Worm (Caenorhabditis elegans) whole organism, L2 larva: ENCODE data around the gene R05G6.3.

Experiments used
- C34F6.9 ChIP-seq: fragments of 150-350 bp; optimal IDR thresholded peaks from 2 replicates; lab custom pipeline; 2014; ENCODE audit warnings: missing biosample characterization, missing genetic modification characterization
- R02D3.7 ChIP-seq: fragments of 150-350 bp; optimal IDR thresholded peaks from 2 replicates; lab custom pipeline; 2014; ENCODE audit warnings: missing biosample characterization, missing genetic modification characterization
- ZK546.5 ChIP-seq: sonication (generic microtip); optimal IDR thresholded peaks from 2 replicates; lab custom pipeline; 2017; ENCODE audit warnings: missing biosample characterization, missing genetic modification characterization
- alr-1 ChIP-seq: fragments of 150-350 bp; optimal IDR thresholded peaks from 2 replicates; lab custom pipeline; 2014; ENCODE audit warnings: missing biosample characterization, missing genetic modification characterization
- aly-2 ChIP-seq: fragments of 150-350 bp; optimal IDR thresholded peaks from 2 replicates; lab custom pipeline; 2014; ENCODE audit warnings: missing biosample characterization, missing genetic modification characterization
- ama-1 ChIP-seq: fragments of 150-350 bp; optimal IDR thresholded peaks from 2 replicates; lab custom pipeline; 2018; ENCODE audit warnings: inconsistent platforms
- blmp-1 ChIP-seq: sonication (generic microtip); optimal IDR thresholded peaks from 2 replicates; lab custom pipeline; 2017; ENCODE audit warnings: missing genetic modification characterization, mild to moderate bottlenecking, missing compliant biosample characterization, antibody characterized with exemption, moderate library complexity; ENCODE audit not compliant: insufficient read depth
- ceh-16 ChIP-seq: fragments of 150-350 bp; optimal IDR thresholded peaks from 2 replicates; lab custom pipeline; 2014; ENCODE audit warnings: missing biosample characterization, missing genetic modification characterization
- ceh-82 ChIP-seq: fragments of 150-350 bp; optimal IDR thresholded peaks from 2 replicates; lab custom pipeline; 2014; ENCODE audit warnings: missing biosample characterization, missing genetic modification characterization
- crh-2 ChIP-seq: sonication (generic microtip); optimal IDR thresholded peaks from 2 replicates; lab custom pipeline; 2017; ENCODE audit warnings: missing biosample characterization, missing genetic modification characterization
- dmd-4 ChIP-seq: sonication (generic microtip); optimal IDR thresholded peaks from 2 replicates; lab custom pipeline; 2017; ENCODE audit warnings: missing biosample characterization, missing genetic modification characterization
- egl-27 ChIP-seq: sonication (generic microtip); optimal IDR thresholded peaks from 3 replicates; lab custom pipeline; 2017; ENCODE audit warnings: missing biosample characterization, missing genetic modification reagents, missing genetic modification characterization
- elt-1 ChIP-seq: fragments of 150-350 bp; optimal IDR thresholded peaks from 2 replicates; lab custom pipeline; 2014; ENCODE audit warnings: missing biosample characterization, missing genetic modification characterization
- fos-1 ChIP-seq: fragments of 150-350 bp; optimal IDR thresholded peaks from 2 replicates; lab custom pipeline; 2014; ENCODE audit warnings: missing biosample characterization, missing genetic modification characterization
- gmeb-1 ChIP-seq: fragments of 150-350 bp; optimal IDR thresholded peaks from 2 replicates; lab custom pipeline; 2014; ENCODE audit warnings: missing biosample characterization, missing genetic modification characterization
- lin-11 ChIP-seq: fragments of 150-350 bp; sonication (generic microtip); optimal IDR thresholded peaks from 2 replicates; lab custom pipeline; 2014; ENCODE audit warnings: missing biosample characterization, missing genetic modification characterization, inconsistent platforms, mixed read lengths
- lin-13 ChIP-seq: fragments of 150-350 bp; optimal IDR thresholded peaks from 2 replicates; lab custom pipeline; 2014; ENCODE audit warnings: missing biosample characterization, missing genetic modification reagents, missing genetic modification characterization
- lsy-2 ChIP-seq, 2 experiments: fragments of 150-350 bp in 1 of 2; sonication (generic microtip) in 1 of 2; optimal IDR thresholded peaks; 2 replicates each; lab custom pipeline; 2014 to 2017; ENCODE audit warnings: missing biosample characterization in 2 of 2, missing genetic modification characterization in 2 of 2
- mab-5 ChIP-seq: fragments of 150-350 bp; optimal IDR thresholded peaks from 2 replicates; lab custom pipeline; 2014; ENCODE audit warnings: missing biosample characterization, missing genetic modification characterization
- mdl-1 ChIP-seq, 2 experiments: fragments of 150-350 bp in 1 of 2; sonication (generic microtip) in 1 of 2; optimal IDR thresholded peaks; 2 replicates each; lab custom pipeline; 2017; ENCODE audit warnings: missing biosample characterization in 2 of 2, missing genetic modification characterization in 2 of 2
- nhr-10 ChIP-seq: sonication (generic microtip); optimal IDR thresholded peaks from 2 replicates; lab custom pipeline; 2017; ENCODE audit warnings: missing biosample characterization, missing genetic modification characterization
- nhr-11 ChIP-seq: fragments of 150-350 bp; optimal IDR thresholded peaks from 2 replicates; lab custom pipeline; 2014; ENCODE audit warnings: missing biosample characterization, missing genetic modification characterization
- nhr-12 ChIP-seq: fragments of 150-350 bp; optimal IDR thresholded peaks from 2 replicates; lab custom pipeline; 2014; ENCODE audit warnings: missing biosample characterization, missing genetic modification characterization
- nhr-25 ChIP-seq: fragments of 150-350 bp; sonication (generic microtip); optimal IDR thresholded peaks from 3 replicates; lab custom pipeline; 2014; ENCODE audit warnings: missing biosample characterization, missing genetic modification characterization
- nhr-6 ChIP-seq: fragments of 150-350 bp; optimal IDR thresholded peaks from 2 replicates; lab custom pipeline; 2014; ENCODE audit warnings: missing biosample characterization, missing genetic modification characterization
- peb-1 ChIP-seq: fragments of 150-350 bp; optimal IDR thresholded peaks from 2 replicates; lab custom pipeline; 2014; ENCODE audit warnings: missing biosample characterization, missing genetic modification characterization
- sem-4 ChIP-seq: fragments of 150-350 bp; optimal IDR thresholded peaks from 2 replicates; lab custom pipeline; 2014; ENCODE audit warnings: missing biosample characterization, missing genetic modification reagents, missing genetic modification characterization
- sma-9 ChIP-seq, 2 experiments: fragments of 150-350 bp in 1 of 2; sonication (generic microtip) in 1 of 2; optimal IDR thresholded peaks; 2 replicates each; lab custom pipeline; 2014 to 2016; ENCODE audit warnings: missing genetic modification characterization in 2 of 2, mild to moderate bottlenecking in 1 of 2, missing biosample characterization in 1 of 2, missing compliant biosample characterization in 1 of 2, missing genetic modification reagents in 1 of 2, moderate library complexity in 1 of 2
- snpc-4 ChIP-seq: fragments of 150-350 bp; optimal IDR thresholded peaks from 2 replicates; lab custom pipeline; 2014; ENCODE audit warnings: missing biosample characterization, missing genetic modification characterization
- unc-39 ChIP-seq: fragments of 150-350 bp; optimal IDR thresholded peaks from 2 replicates; lab custom pipeline; 2014; ENCODE audit warnings: missing biosample characterization, missing genetic modification characterization
- unc-55 ChIP-seq: fragments of 150-350 bp; sonication (generic microtip); optimal IDR thresholded peaks from 3 replicates; lab custom pipeline; 2014; ENCODE audit warnings: missing biosample characterization, missing genetic modification reagents, missing genetic modification characterization
- unc-62 ChIP-seq: fragments of 150-350 bp; optimal IDR thresholded peaks from 2 replicates; lab custom pipeline; 2014; ENCODE audit warnings: missing biosample characterization, missing genetic modification reagents, missing genetic modification characterization
- zag-1 ChIP-seq: fragments of 150-350 bp; optimal IDR thresholded peaks from 2 replicates; lab custom pipeline; 2014; ENCODE audit warnings: missing biosample characterization, missing genetic modification characterization
- ztf-4 ChIP-seq: fragments of 150-350 bp; optimal IDR thresholded peaks from 2 replicates; lab custom pipeline; 2014; ENCODE audit warnings: missing biosample characterization, missing genetic modification characterization

The R05G6.3 gene

DNA sequence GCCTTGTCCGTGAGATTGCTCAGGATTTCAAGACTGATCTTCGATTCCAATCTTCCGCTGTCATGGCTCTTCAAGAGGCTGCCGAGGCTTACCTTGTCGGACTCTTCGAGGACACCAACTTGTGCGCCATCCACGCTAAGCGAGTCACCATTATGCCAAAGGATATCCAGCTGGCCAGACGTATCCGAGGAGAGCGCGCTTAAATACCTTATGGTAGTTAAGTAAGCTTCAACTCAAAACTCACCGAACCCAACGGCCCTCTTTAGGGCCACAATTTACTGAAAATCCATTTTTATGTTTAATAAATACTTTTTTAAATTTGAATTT is 27.9 kb upstream of the R05G6.3 start:
- TF ChIP-seq unc-62 (GFP tag; lab: Kevin White, UChicago) (no peak), peb-1 (no peak), crh-2 (tag; lab: Kevin White, UChicago) (no peak), C34F6.9 (tag; lab: Kevin White, UChicago) (no peak), aly-2 (tag; lab: Kevin White, UChicago) (no peak), ceh-16 (tag; lab: Kevin White, UChicago) (no peak), nhr-11 (tag; lab: Kevin White, UChicago) (no peak), lin-13 (GFP tag; lab: Kevin White, UChicago) (no peak), nhr-10 (tag; lab: Kevin White, UChicago) (no peak), sem-4 (tag; lab: Kevin White, UChicago) (no peak), lin-11 (tag; lab: Kevin White, UChicago) (no peak), lsy-2 (tag; optimal IDR thresholded peaks at IDR 0.05; lab: Kevin White, UChicago) (no peak), nhr-25 (no peak)

DNA sequence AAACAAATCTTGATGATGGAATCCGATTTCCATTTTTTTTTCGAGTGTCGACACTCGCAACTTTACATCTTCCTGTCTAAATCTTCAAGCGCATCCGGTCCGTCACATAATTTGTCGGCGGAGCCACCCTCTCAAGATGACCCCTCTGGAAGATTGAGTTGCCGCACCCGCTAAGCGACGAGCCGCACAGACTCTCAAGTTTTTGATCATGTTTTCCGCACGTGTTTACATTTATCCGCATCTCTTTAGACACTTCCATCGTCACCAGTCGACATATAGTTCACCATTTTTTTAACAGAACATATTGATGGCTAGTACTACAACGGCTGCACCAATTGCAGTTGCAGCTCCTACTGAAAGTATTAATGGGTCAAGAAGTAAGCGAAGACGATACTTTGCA is 24.9 kb upstream of the R05G6.3 start, which contains the start of gene F55G1.1:
F55G1.1 (plus strand) TSS at position 301 of the 400 bp plus-strand sequence.
- TF ChIP-seq peb-1: no peak
- TF ChIP-seq nhr-6 (tag; lab: Kevin White, UChicago): no peak

DNA sequence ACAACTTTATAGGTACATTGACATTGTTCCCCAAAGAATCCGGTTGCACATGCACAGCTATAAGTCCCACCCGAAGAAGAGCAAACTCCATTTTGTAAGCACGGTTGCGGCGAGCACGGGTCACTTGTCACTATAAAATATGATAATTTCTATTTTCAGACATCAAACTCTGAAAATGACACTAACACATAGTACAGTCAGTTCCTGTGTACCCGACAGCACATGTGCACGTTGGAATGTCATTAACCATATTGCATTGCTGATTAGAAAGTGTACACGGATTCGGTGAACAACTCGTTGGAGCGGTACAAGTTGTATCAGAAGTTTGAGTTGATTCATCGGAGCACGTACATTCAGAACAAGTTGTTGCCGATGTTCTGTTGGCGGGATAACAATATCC is 19.1 kb upstream of the R05G6.3 start:
- TF ChIP-seq nhr-12 (tag; lab: Kevin White, UChicago) (no peak), fos-1 (tag; lab: Kevin White, UChicago) (peak; percentile 39), sma-9 (GFP tag; optimal IDR thresholded peaks at IDR 0.05; lab: Kevin White, UChicago) (peak; percentile 43), sma-9 (tag; optimal IDR thresholded peaks at IDR 0.05; lab: Kevin White, UChicago) (no peak)

ce11 chrIV:7497750-7498149 is 18.6 kb upstream of the R05G6.3 start, which contains the start of gene egas-4:
egas-4 (minus strand) TSS chrIV:7497850.
- TF ChIP-seq snpc-4 (tag; lab: Kevin White, UChicago) (no peak), ZK546.5 (tag; lab: Kevin White, UChicago) (no peak), nhr-10 (tag; lab: Kevin White, UChicago) (no peak), blmp-1 (tag; lab: Kevin White, UChicago) (no peak), ztf-4 (tag; lab: Kevin White, UChicago) (no peak), ama-1 (lab: Kevin White, UChicago) (no peak), ceh-16 (tag; lab: Kevin White, UChicago) (no peak), C34F6.9 (tag; lab: Kevin White, UChicago) (no peak), alr-1 (tag; lab: Kevin White, UChicago) (no peak)

DNA sequence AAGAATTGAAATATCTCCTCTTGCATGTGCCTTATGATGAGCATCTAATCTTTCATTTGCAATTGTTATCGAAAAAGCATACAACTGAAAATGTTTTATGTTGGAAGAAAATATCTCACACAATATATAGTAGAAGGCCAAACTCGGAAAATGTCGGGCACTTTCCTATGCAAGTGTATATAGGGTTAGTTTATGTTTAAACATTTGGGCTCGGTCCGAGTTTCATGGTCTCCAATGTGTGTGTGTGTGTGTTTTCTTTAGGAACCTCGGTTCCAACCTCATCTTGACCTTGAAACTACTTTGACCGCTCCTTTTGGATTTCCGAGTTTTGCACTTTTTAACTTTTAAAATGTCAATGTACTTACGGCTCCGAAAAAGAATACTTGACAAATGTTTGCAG is 17.1 kb upstream of the R05G6.3 start:
- TF ChIP-seq crh-2 (tag; lab: Kevin White, UChicago): no peak
- TF ChIP-seq snpc-4 (tag; lab: Kevin White, UChicago): peak; percentile 67
- TF ChIP-seq C34F6.9 (tag; lab: Kevin White, UChicago): no peak
- no peak for TF ChIP-seq ceh-82 (tag; lab: Kevin White, UChicago)
- TF ChIP-seq mab-5 (tag; lab: Kevin White, UChicago): no peak
- no peak for TF ChIP-seq nhr-25
- TF ChIP-seq mdl-1 (tag; optimal IDR thresholded peaks at IDR 0.05; lab: Kevin White, UChicago): no peak

ce11 chrIV:7500924-7501323 is 15.4 kb upstream of the R05G6.3 start:
- TF ChIP-seq sem-4 (tag; lab: Kevin White, UChicago) (no peak), mdl-1 (tag; optimal IDR thresholded peaks at IDR 0.05; lab: Kevin White, UChicago) (no peak), elt-1 (no peak), nhr-25 (no peak)

DNA sequence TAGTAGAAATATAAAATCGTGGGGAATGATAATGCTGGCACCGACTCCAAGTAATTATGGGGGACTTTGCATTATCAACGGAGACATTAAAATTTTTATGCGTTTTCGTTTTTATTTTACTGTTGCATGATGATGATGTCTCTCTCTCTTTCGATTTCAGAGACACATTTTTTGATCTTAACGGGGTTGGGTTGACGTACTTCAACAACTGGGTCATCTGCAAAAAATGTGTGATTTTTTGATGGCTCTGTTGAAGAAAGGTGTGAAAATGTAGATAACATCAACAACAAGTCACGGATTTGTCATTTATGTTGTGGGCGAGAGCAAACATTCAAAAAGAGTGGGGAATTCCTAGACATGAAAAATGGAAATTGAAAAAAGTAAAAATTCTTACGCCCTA is 15.0 kb upstream of the R05G6.3 start, which contains the start of gene F55G1.15:
F55G1.15 (minus strand) TSS at position 101 of the 400 bp plus-strand sequence.
- TF ChIP-seq zag-1 (tag; lab: Kevin White, UChicago): no peak
- no peak for TF ChIP-seq gmeb-1
- TF ChIP-seq egl-27: no peak
- TF ChIP-seq lin-13 (GFP tag; lab: Kevin White, UChicago): no peak
- TF ChIP-seq R02D3.7 (tag; lab: Kevin White, UChicago): no peak
- TF ChIP-seq unc-39 (tag; lab: Kevin White, UChicago): no peak
- no peak for TF ChIP-seq ama-1 (lab: Kevin White, UChicago)
- TF ChIP-seq dmd-4: no peak
- no peak for TF ChIP-seq crh-2 (tag; lab: Kevin White, UChicago)
- no peak for TF ChIP-seq unc-55 (GFP tag; lab: Kevin White, UChicago)
- TF ChIP-seq C34F6.9 (tag; lab: Kevin White, UChicago): no peak
- TF ChIP-seq sma-9 (GFP tag; optimal IDR thresholded peaks at IDR 0.05; lab: Kevin White, UChicago): no peak
- TF ChIP-seq sma-9 (tag; optimal IDR thresholded peaks at IDR 0.05; lab: Kevin White, UChicago): no peak
